Fruit fly (Drosophila melanogaster) whole organism, adult: Measurements from ENCODE around the gene CapaR.

Source experiments
- CG11617 ChIP-seq: fragments of 200-800 bp; sonication (Bioruptor generic); optimal IDR thresholded peaks from 2 replicates; lab custom pipeline; 2017; ENCODE audit warnings: mild to moderate bottlenecking, missing biosample characterization, missing genetic modification reagents, missing genetic modification characterization
- CG12768 ChIP-seq: fragments of 200-800 bp; sonication (Bioruptor generic); optimal IDR thresholded peaks from 2 replicates; lab custom pipeline; 2017; ENCODE audit warnings: missing biosample characterization, missing genetic modification characterization, mild to moderate bottlenecking, moderate library complexity, missing genetic modification reagents
- CG1620 ChIP-seq: fragments of 200-800 bp; sonication (Bioruptor generic); optimal IDR thresholded peaks from 2 replicates; lab custom pipeline; 2016; ENCODE audit warnings: missing biosample characterization, missing genetic modification characterization
- CG5204 ChIP-seq: fragments of 200-800 bp; sonication (Bioruptor generic); optimal IDR thresholded peaks from 2 replicates; lab custom pipeline; 2016; ENCODE audit warnings: missing biosample characterization, missing genetic modification characterization
- CG7045 ChIP-seq: fragments of 200-800 bp; sonication (Bioruptor generic); optimal IDR thresholded peaks from 2 replicates; lab custom pipeline; 2017; ENCODE audit warnings: missing biosample characterization, mild to moderate bottlenecking, missing genetic modification characterization
- Crg-1 ChIP-seq: fragments of 200-800 bp; sonication (Bioruptor generic); optimal IDR thresholded peaks from 2 replicates; lab custom pipeline; 2016; ENCODE audit warnings: missing biosample characterization, missing genetic modification characterization
- Mnt ChIP-seq: fragments of 200-800 bp; sonication (Bioruptor generic); optimal IDR thresholded peaks from 2 replicates; lab custom pipeline; 2016; ENCODE audit warnings: missing biosample characterization, mild to moderate bottlenecking, missing genetic modification characterization
- bab1 ChIP-seq: fragments of 200-800 bp; sonication (Bioruptor generic); optimal IDR thresholded peaks from 3 replicates; lab custom pipeline; 2019; ENCODE audit warnings: missing biosample characterization, mild to moderate bottlenecking, missing genetic modification characterization, moderate library complexity
- cic ChIP-seq: fragments of 200-800 bp; sonication (Bioruptor generic); optimal IDR thresholded peaks from 2 replicates; lab custom pipeline; 2017; ENCODE audit warnings: missing biosample characterization, mild to moderate bottlenecking, missing genetic modification characterization, moderate library complexity
- tj ChIP-seq: fragments of 200-800 bp; sonication (Bioruptor generic); optimal IDR thresholded peaks from 3 replicates; lab custom pipeline; 2017; ENCODE audit warnings: missing biosample characterization, mild to moderate bottlenecking, missing genetic modification characterization, moderate library complexity

dm6 chr3L:21562081-21562480 is at the start of gene CapaR:
- TF ChIP-seq tj (GFP tag; lab: Kevin White, UChicago), result no peak
- no peak for TF ChIP-seq CG12768 (GFP tag; lab: Kevin White, UChicago)
- TF ChIP-seq CG5204, result no peak
- TF ChIP-seq Mnt (GFP tag; lab: Kevin White, UChicago), result no peak
- TF ChIP-seq CG1620, result no peak
- TF ChIP-seq bab1 (GFP tag; lab: Kevin White, UChicago), result no peak
- no peak for TF ChIP-seq CG7045
- TF ChIP-seq CG11617 (GFP tag; lab: Kevin White, UChicago), result no peak
- TF ChIP-seq cic (GFP tag; lab: Kevin White, UChicago), result no peak
- TF ChIP-seq Crg-1 (GFP tag; lab: Kevin White, UChicago), result no peak
